Fruit fly (Drosophila melanogaster) whole organism, adult: Measurements from ENCODE around the gene CG43693.

Experiments used
- CG12768 ChIP-seq: fragments of 200-800 bp; sonication (Bioruptor generic); optimal IDR thresholded peaks from 2 replicates; lab custom pipeline; 2017; ENCODE audit warnings: missing biosample characterization, missing genetic modification characterization, mild to moderate bottlenecking, moderate library complexity, missing genetic modification reagents
- CG1620 ChIP-seq: fragments of 200-800 bp; sonication (Bioruptor generic); optimal IDR thresholded peaks from 2 replicates; lab custom pipeline; 2016; ENCODE audit warnings: missing biosample characterization, missing genetic modification characterization
- CG5204 ChIP-seq: fragments of 200-800 bp; sonication (Bioruptor generic); optimal IDR thresholded peaks from 2 replicates; lab custom pipeline; 2016; ENCODE audit warnings: missing biosample characterization, missing genetic modification characterization
- CG7045 ChIP-seq: fragments of 200-800 bp; sonication (Bioruptor generic); optimal IDR thresholded peaks from 2 replicates; lab custom pipeline; 2017; ENCODE audit warnings: missing biosample characterization, mild to moderate bottlenecking, missing genetic modification characterization
- CG7101 ChIP-seq: fragments of 200-800 bp; sonication (Bioruptor generic); optimal IDR thresholded peaks from 2 replicates; lab custom pipeline; 2018; ENCODE audit warnings: missing biosample characterization, mild to moderate bottlenecking, missing genetic modification characterization, moderate library complexity
- Clk ChIP-seq: fragments of 200-800 bp; sonication (Bioruptor generic); optimal IDR thresholded peaks from 2 replicates; lab custom pipeline; 2017; ENCODE audit warnings: missing biosample characterization, missing genetic modification characterization
- Crg-1 ChIP-seq: fragments of 200-800 bp; sonication (Bioruptor generic); optimal IDR thresholded peaks from 2 replicates; lab custom pipeline; 2016; ENCODE audit warnings: missing biosample characterization, missing genetic modification characterization
- Hr96 ChIP-seq: fragments of 200-800 bp; sonication (Bioruptor generic); optimal IDR thresholded peaks from 2 replicates; lab custom pipeline; 2016; ENCODE audit warnings: missing biosample characterization, missing genetic modification characterization
- bab1 ChIP-seq: fragments of 200-800 bp; sonication (Bioruptor generic); optimal IDR thresholded peaks from 3 replicates; lab custom pipeline; 2019; ENCODE audit warnings: missing biosample characterization, mild to moderate bottlenecking, missing genetic modification characterization, moderate library complexity
- cnc ChIP-seq, 2 experiments: fragments of >200 bp; optimal IDR thresholded peaks; 2 replicates each; lab custom pipeline; 2017
- kay ChIP-seq: fragments of 200-800 bp; sonication (Bioruptor generic); peaks from one replicate; lab custom pipeline; 2016; ENCODE audit warnings: missing biosample characterization, missing genetic modification characterization, borderline replicate concordance
- ovo ChIP-seq: fragments of 200-800 bp; sonication (Bioruptor generic); optimal IDR thresholded peaks from 2 replicates; lab custom pipeline; 2016; ENCODE audit warnings: missing biosample characterization, missing genetic modification characterization
- tj ChIP-seq: fragments of 200-800 bp; sonication (Bioruptor generic); optimal IDR thresholded peaks from 3 replicates; lab custom pipeline; 2017; ENCODE audit warnings: missing biosample characterization, mild to moderate bottlenecking, missing genetic modification characterization, moderate library complexity

DNA sequence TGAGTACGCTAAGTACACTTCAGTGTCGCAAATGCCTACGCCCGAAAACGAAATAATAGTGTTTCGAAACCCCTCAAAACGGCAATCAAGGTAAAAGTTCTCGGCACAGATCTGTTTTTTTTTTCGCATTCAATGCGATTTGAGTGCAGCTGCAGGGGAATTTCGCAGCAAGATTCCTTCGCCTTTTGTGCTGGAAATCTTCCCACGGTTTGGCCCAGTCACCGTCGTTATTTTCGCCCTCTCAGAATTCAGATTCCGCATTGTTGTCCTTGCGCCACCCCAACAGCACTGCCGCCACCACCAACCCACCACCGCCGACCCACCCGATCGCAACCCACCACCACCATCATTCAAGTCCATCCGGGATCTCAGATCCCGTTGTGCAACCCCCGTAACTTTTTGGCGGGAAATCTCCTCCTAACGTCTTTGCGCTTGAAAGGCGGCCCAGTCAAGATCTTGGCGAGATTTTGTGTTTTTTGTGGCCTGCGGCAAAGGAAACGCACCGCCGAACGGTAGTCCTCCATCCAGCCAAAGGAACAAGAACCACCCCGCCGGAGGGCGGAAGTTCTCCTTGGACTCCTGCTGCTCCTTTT, 39.5 kb downstream of the CG43693 start:
- TF ChIP-seq CG12768 (GFP tag; lab: Kevin White, UChicago) (no peak), ovo (GFP tag; lab: Kevin White, UChicago) (no peak), bab1 (GFP tag; lab: Kevin White, UChicago) (no peak), cnc (optimal IDR thresholded peaks at IDR 0.05; lab: Kevin White, UChicago) (no peak), CG7101 (tag; lab: Kevin White, UChicago) (no peak), CG1620 (no peak), Hr96 (no peak), CG7045 (no peak), kay (GFP tag; lab: Kevin White, UChicago) (no peak), CG5204 (GFP tag; lab: Kevin White, UChicago) (no peak), tj (GFP tag; lab: Kevin White, UChicago) (no peak), Clk (GFP tag; lab: Kevin White, UChicago) (no peak), Crg-1 (GFP tag; lab: Kevin White, UChicago) (no peak)
